Worm (Caenorhabditis elegans): ENCODE data around the gene C01G10.14.

Gene C01G10.14

ce11 chrV:15078560-15078959, 27.2 kb downstream of the C01G10.14 start (continued):
- TF ChIP-seq lin-13 (GFP tag; optimal IDR thresholded peaks at IDR 0.05), result no peak

ce11 chrV:15074907-15075306, 30.8 kb downstream of the C01G10.14 start:
- TF ChIP-seq rbr-2 (tag; optimal IDR thresholded peaks at IDR 0.05), result peak; percentile 43
- TF ChIP-seq set-16 (GFP tag; IDR thresholded peaks at IDR 0.05), result no peak
- no peak for TF ChIP-seq tag-97 (GFP tag; IDR thresholded peaks at IDR 0.05)
- TF ChIP-seq Y5F2A.4 (GFP tag; optimal IDR thresholded peaks at IDR 0.05), result no peak
- peak in 1 of 2 experiments; percentile 32 for TF ChIP-seq lsy-2 (tag; optimal IDR thresholded peaks at IDR 0.05)
- TF ChIP-seq Y75B8A.6 (GFP tag; IDR thresholded peaks at IDR 0.05), result no peak
- TF ChIP-seq F10B5.3 (tag; optimal IDR thresholded peaks at IDR 0.05), result no peak
- peak; percentile 82 for TF ChIP-seq fkh-10 (GFP tag; optimal IDR thresholded peaks at IDR 0.05)
- peak in 1 of 2 experiments; percentile 25 for TF ChIP-seq unc-62 (GFP tag; optimal IDR thresholded peaks at IDR 0.05 in 1 of 2)
- TF ChIP-seq unc-62 (tag; optimal IDR thresholded peaks at IDR 0.05), result no peak
- no peak for TF ChIP-seq ceh-62 (tag; optimal IDR thresholded peaks at IDR 0.05)
- no peak for TF ChIP-seq snpc-4 (tag; optimal IDR thresholded peaks at IDR 0.05)
- TF ChIP-seq aha-1 (tag), result peak; percentile 80
- TF ChIP-seq mdl-1 (tag; optimal IDR thresholded peaks at IDR 0.05), result no peak
- no peak for TF ChIP-seq nhr-25 (tag; optimal IDR thresholded peaks at IDR 0.05; ENCODE audit: borderline replicate concordance, insufficient read depth)
- TF ChIP-seq F49E8.2 (tag; optimal IDR thresholded peaks at IDR 0.05; ENCODE audit: borderline replicate concordance), result no peak
- no peak for TF ChIP-seq ztf-11 (tag; optimal IDR thresholded peaks at IDR 0.05)
- no peak for TF ChIP-seq ZK337.2 (GFP tag; IDR thresholded peaks at IDR 0.05)
- TF ChIP-seq daf-19 (GFP tag; conservative IDR thresholded peaks at IDR 0.05), result no peak
- TF ChIP-seq dmd-9 (GFP tag; IDR thresholded peaks at IDR 0.05), result no peak
- TF ChIP-seq nhr-11 (tag; optimal IDR thresholded peaks at IDR 0.05), result no peak
- TF ChIP-seq dmd-8 (GFP tag; IDR thresholded peaks at IDR 0.05), result no peak
- TF ChIP-seq lin-13 (GFP tag; optimal IDR thresholded peaks at IDR 0.05), result no peak
- TF ChIP-seq nhr-42 (GFP tag; IDR thresholded peaks at IDR 0.05), result no peak
- TF ChIP-seq daf-8 (GFP tag; IDR thresholded peaks at IDR 0.05), result no peak
- no peak for TF ChIP-seq pha-4 (GFP tag; IDR thresholded peaks at IDR 0.05)
- TF ChIP-seq pha-4 (tag; optimal IDR thresholded peaks at IDR 0.05), result no peak
- no peak for TF ChIP-seq pqm-1 (tag; optimal IDR thresholded peaks at IDR 0.05)
- no peak for TF ChIP-seq nhr-102 (tag; optimal IDR thresholded peaks at IDR 0.05)
- TF ChIP-seq nhr-48 (tag; optimal IDR thresholded peaks at IDR 0.05), result no peak
- TF ChIP-seq spr-1 (tag; optimal IDR thresholded peaks at IDR 0.05), result no peak
- no peak for TF ChIP-seq egl-27 (tag; optimal IDR thresholded peaks at IDR 0.05)
- TF ChIP-seq skn-1 (tag; optimal IDR thresholded peaks at IDR 0.05), result no peak
- TF ChIP-seq snpc-1.2 (GFP tag; IDR thresholded peaks at IDR 0.05), result no peak
- TF ChIP-seq T20F7.1 (GFP tag; optimal IDR thresholded peaks at IDR 0.05), result no peak
- no peak for TF ChIP-seq T26A8.4 (GFP tag; IDR thresholded peaks at IDR 0.05)
- no peak for TF ChIP-seq lim-7 (GFP tag; IDR thresholded peaks at IDR 0.05)
- no peak for TF ChIP-seq nhr-76 (tag; optimal IDR thresholded peaks at IDR 0.05)
- no peak for TF ChIP-seq nhr-6 (tag; optimal IDR thresholded peaks at IDR 0.05)
- TF ChIP-seq F37D6.2 (tag; optimal IDR thresholded peaks at IDR 0.05), result no peak
- TF ChIP-seq D1046.2 (GFP tag; IDR thresholded peaks at IDR 0.05), result no peak
- no peak for TF ChIP-seq aly-2 (tag; optimal IDR thresholded peaks at IDR 0.05)
- TF ChIP-seq sdz-12 (GFP tag; optimal IDR thresholded peaks at IDR 0.05), result no peak
- TF ChIP-seq zip-11 (GFP tag; IDR thresholded peaks at IDR 0.05), result no peak
- TF ChIP-seq nhr-77 (tag; optimal IDR thresholded peaks at IDR 0.05), result no peak
- TF ChIP-seq daf-16 (GFP tag; optimal IDR thresholded peaks at IDR 0.05), result no peak
- no peak for TF ChIP-seq daf-16 (tag; optimal IDR thresholded peaks at IDR 0.05)
- TF ChIP-seq madf-9 (GFP tag; conservative IDR thresholded peaks at IDR 0.05), result no peak
- no peak for TF ChIP-seq dmd-6 (GFP tag; IDR thresholded peaks at IDR 0.05)
- TF ChIP-seq nhr-10 (tag; optimal IDR thresholded peaks at IDR 0.05), result no peak
- peak; percentile 35 for TF ChIP-seq ceh-28 (tag; optimal IDR thresholded peaks at IDR 0.05)
- TF ChIP-seq vab-7 (GFP tag; IDR thresholded peaks at IDR 0.05), result no peak
